Worm (Caenorhabditis elegans): ENCODE results near the gene K01A6.7.
A peak's percentile ranks its signal among the peaks of the same experiment; 100 is the strongest.

ce11 chrIV:11700100-11700499, 38.3 kb downstream of the K01A6.7 start:
- TF ChIP-seq nhr-237 (tag; optimal IDR thresholded peaks at IDR 0.05) (no peak), pha-4 (tag; optimal IDR thresholded peaks at IDR 0.05) (no peak), nhr-25 (tag; optimal IDR thresholded peaks at IDR 0.05) (peak; percentile 77), aly-2 (tag; optimal IDR thresholded peaks at IDR 0.05) (no peak), elt-1 (tag; optimal IDR thresholded peaks at IDR 0.05) (no peak), egl-27 (tag; optimal IDR thresholded peaks at IDR 0.05) (no peak), ztf-11 (tag; optimal IDR thresholded peaks at IDR 0.05) (no peak), lin-39 (tag; optimal IDR thresholded peaks at IDR 0.05) (no peak), sea-2 (GFP tag; optimal IDR thresholded peaks at IDR 0.05) (no peak), jun-1 (tag; optimal IDR thresholded peaks at IDR 0.05) (no peak), skn-1 (tag; optimal IDR thresholded peaks at IDR 0.05) (no peak)

Measured in whole organism, L3 larva.